Fruit fly (Drosophila melanogaster) whole organism, wandering third instar larva: Measurements from ENCODE around the gene Dnaaf6.

Experiments
- Abd-B ChIP-seq: fragments of >200 bp; optimal IDR thresholded peaks from 2 replicates; lab custom pipeline; 2017; ENCODE audit warnings: missing biosample characterization, missing genetic modification characterization
- CG32264 ChIP-seq: fragments of 200-800 bp; sonication (Bioruptor generic); optimal IDR thresholded peaks from 2 replicates; lab custom pipeline; 2016; ENCODE audit warnings: missing biosample characterization, missing genetic modification characterization
- CG9705 ChIP-seq: fragments of 200-800 bp; sonication (Bioruptor generic); optimal IDR thresholded peaks from 2 replicates; lab custom pipeline; 2018; ENCODE audit warnings: missing biosample characterization, mild to moderate bottlenecking, missing genetic modification characterization
- Dfd ChIP-seq: fragments of >200 bp; optimal IDR thresholded peaks from 2 replicates; lab custom pipeline; 2017; ENCODE audit warnings: missing biosample characterization, missing genetic modification characterization
- HLH106 ChIP-seq: fragments of 200-800 bp; optimal IDR thresholded peaks from 3 replicates; lab custom pipeline; 2019; ENCODE audit warnings: missing biosample characterization, mild to moderate bottlenecking, missing genetic modification characterization, moderate library complexity
- Hnf4 ChIP-seq: fragments of 200-800 bp; sonication (Bioruptor generic); optimal IDR thresholded peaks from 2 replicates; lab custom pipeline; 2016; ENCODE audit warnings: missing biosample characterization, mild to moderate bottlenecking, missing genetic modification characterization
- Hr78 ChIP-seq: fragments of >200 bp; optimal IDR thresholded peaks from 2 replicates; lab custom pipeline; 2017; ENCODE audit warnings: missing biosample characterization, missing genetic modification characterization
- Hr83 ChIP-seq: fragments of 200-300 bp; sonication (Bioruptor generic); optimal IDR thresholded peaks from 2 replicates; lab custom pipeline; 2016; ENCODE audit warnings: missing biosample characterization, mild to moderate bottlenecking, missing genetic modification characterization, moderate library complexity; ENCODE audit not compliant: poor library complexity, severe bottlenecking
- Jra ChIP-seq: sonication (Bioruptor generic); optimal IDR thresholded peaks from 2 replicates; lab custom pipeline; 2016; ENCODE audit warnings: missing biosample characterization, missing genetic modification characterization
- Mio ChIP-seq: sonication (Bioruptor generic); optimal IDR thresholded peaks from 2 replicates; lab custom pipeline; 2016; ENCODE audit warnings: missing biosample characterization, missing genetic modification characterization
- N ChIP-seq: fragments of >200 bp; optimal IDR thresholded peaks from 2 replicates; lab custom pipeline; 2018; ENCODE audit warnings: missing biosample characterization, missing external identifiers, missing genetic modification characterization
- OdsH ChIP-seq: fragments of 200-800 bp; sonication (Bioruptor generic); optimal IDR thresholded peaks from 2 replicates; lab custom pipeline; 2016; ENCODE audit warnings: missing biosample characterization, mild to moderate bottlenecking, missing genetic modification characterization
- Rel ChIP-seq, 2 experiments: fragments of 200-800 bp; sonication (Bioruptor generic) in 1 of 2; optimal IDR thresholded peaks; 2 replicates in 1 of 2; 3 replicates in 1 of 2; lab custom pipeline; 2016 to 2019; ENCODE audit warnings: mild to moderate bottlenecking in 2 of 2, missing biosample characterization in 2 of 2, missing genetic modification characterization in 2 of 2, moderate library complexity in 1 of 2
- Sp1 ChIP-seq: fragments of 200-800 bp; sonication (Bioruptor generic); optimal IDR thresholded peaks from 3 replicates; lab custom pipeline; 2019; ENCODE audit warnings: missing biosample characterization, mild to moderate bottlenecking, missing genetic modification characterization, moderate library complexity
- Vsx2 ChIP-seq: fragments of 200-300, 225-300 bp; sonication (Bioruptor generic); optimal IDR thresholded peaks from 2 replicates; lab custom pipeline; 2018; ENCODE audit warnings: missing biosample characterization, missing genetic modification characterization; ENCODE audit not compliant: partially characterized antibody
- br ChIP-seq: fragments of 200-800 bp; sonication (Bioruptor generic); optimal IDR thresholded peaks from 2 replicates; lab custom pipeline; 2016; ENCODE audit warnings: missing biosample characterization, missing genetic modification characterization
- brk ChIP-seq: fragments of 200-800 bp; sonication (Bioruptor generic); optimal IDR thresholded peaks from 2 replicates; lab custom pipeline; 2016; ENCODE audit warnings: missing biosample characterization, mild to moderate bottlenecking, missing genetic modification characterization
- dl ChIP-seq, 2 experiments: fragments of 175-275, 200-275 bp in 1 of 2; fragments of 200-275 bp in 1 of 2; sonication (Bioruptor generic); optimal IDR thresholded peaks; lab custom pipeline; 2018; ENCODE audit warnings: mild to moderate bottlenecking in 2 of 2, missing biosample characterization in 2 of 2, missing genetic modification characterization in 2 of 2, moderate library complexity in 2 of 2; ENCODE audit not compliant: partially characterized antibody in 2 of 2, insufficient read depth in 1 of 2
- dmrt93B ChIP-seq: fragments of 200-800 bp; sonication (Bioruptor generic); optimal IDR thresholded peaks from 2 replicates; lab custom pipeline; 2018; ENCODE audit warnings: missing biosample characterization, mild to moderate bottlenecking, missing genetic modification characterization
- dsf ChIP-seq: sonication (Bioruptor generic); optimal IDR thresholded peaks from 2 replicates; lab custom pipeline; 2016; ENCODE audit warnings: missing biosample characterization, missing genetic modification characterization, borderline replicate concordance
- ey ChIP-seq: fragments of 200-800 bp; sonication (Bioruptor generic); optimal IDR thresholded peaks from 2 replicates; lab custom pipeline; 2016; ENCODE audit warnings: missing biosample characterization, missing genetic modification characterization
- foxo ChIP-seq, 2 experiments: fragments of 200-800 bp; sonication (Bioruptor generic); optimal IDR thresholded peaks; 2 replicates in 1 of 2; 3 replicates in 1 of 2; lab custom pipeline; 2016 to 2017; ENCODE audit warnings: missing biosample characterization in 2 of 2, missing genetic modification characterization in 2 of 2
- fru ChIP-seq: fragments of 200-800 bp; sonication (Bioruptor generic); optimal IDR thresholded peaks from 3 replicates; lab custom pipeline; 2016; ENCODE audit warnings: missing biosample characterization, mild to moderate bottlenecking, missing genetic modification characterization
- h ChIP-seq: fragments of 200-800 bp; sonication (Bioruptor generic); optimal IDR thresholded peaks from 3 replicates; lab custom pipeline; 2016; ENCODE audit warnings: missing biosample characterization, mild to moderate bottlenecking, missing genetic modification characterization
- jim ChIP-seq: fragments of 175-275, 200-325 bp; sonication (Bioruptor generic); optimal IDR thresholded peaks from 2 replicates; lab custom pipeline; 2016; ENCODE audit warnings: missing biosample characterization, mild to moderate bottlenecking, missing genetic modification characterization
- rgr ChIP-seq: fragments of 200-800 bp; sonication (Bioruptor generic); optimal IDR thresholded peaks from 3 replicates; lab custom pipeline; 2016; ENCODE audit warnings: missing biosample characterization, mild to moderate bottlenecking, missing genetic modification characterization
- sage ChIP-seq: fragments of 200-800 bp; sonication (Bioruptor generic); optimal IDR thresholded peaks from 2 replicates; lab custom pipeline; 2016; ENCODE audit warnings: missing biosample characterization, mild to moderate bottlenecking, missing genetic modification characterization
- sv ChIP-seq: fragments of 200-800 bp; sonication (Bioruptor generic); optimal IDR thresholded peaks from 3 replicates; lab custom pipeline; 2016; ENCODE audit warnings: missing biosample characterization, missing genetic modification characterization
- tai ChIP-seq: sonication (Bioruptor generic); optimal IDR thresholded peaks from 2 replicates; lab custom pipeline; 2016; ENCODE audit warnings: missing biosample characterization, missing genetic modification characterization
- usp ChIP-seq: fragments of >200 bp; optimal IDR thresholded peaks from 2 replicates; lab custom pipeline; 2017; ENCODE audit warnings: missing biosample characterization, missing genetic modification characterization
- woc ChIP-seq: sonication (Bioruptor generic); optimal IDR thresholded peaks from 2 replicates; lab custom pipeline; 2016; ENCODE audit warnings: missing biosample characterization, mild to moderate bottlenecking, missing genetic modification characterization

Dnaaf6 gene

DNA sequence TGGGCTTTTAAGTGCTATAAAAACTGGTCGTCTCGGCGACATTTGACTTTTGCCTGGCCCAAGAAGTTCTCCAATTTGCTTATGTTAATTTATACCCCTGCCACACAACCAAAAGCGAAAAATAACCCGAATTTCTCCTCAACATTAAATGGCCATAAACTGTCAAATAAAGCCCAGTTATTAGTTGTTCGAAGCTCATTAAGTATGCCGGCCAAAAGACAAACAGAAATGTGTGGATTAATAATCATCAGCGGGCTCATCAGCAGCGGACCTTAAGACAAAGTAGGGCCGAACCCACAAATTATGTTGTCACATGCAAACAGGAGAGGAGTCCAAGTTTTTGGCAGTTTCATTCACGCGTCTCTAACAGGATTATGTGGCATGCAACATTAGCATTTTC lies 29.4 kb upstream of the Dnaaf6 start:
- TF ChIP-seq woc (GFP tag; lab: Kevin White, UChicago) (no peak), tai (GFP tag; lab: Kevin White, UChicago) (no peak), usp (GFP tag; lab: Kevin White, UChicago) (no peak), OdsH (no peak), br (GFP tag; lab: Kevin White, UChicago) (no peak), rgr (GFP tag; lab: Kevin White, UChicago) (no peak), brk (GFP tag; lab: Kevin White, UChicago) (no peak), Jra (GFP tag; lab: Kevin White, UChicago) (no peak), N (no peak), Rel (GFP tag; optimal IDR thresholded peaks at IDR 0.05; lab: Kevin White, UChicago) (no peak), Rel (tag; optimal IDR thresholded peaks at IDR 0.05; lab: Kevin White, UChicago) (no peak), CG9705 (GFP tag; lab: Kevin White, UChicago) (no peak), Sp1 (GFP tag; lab: Kevin White, UChicago) (no peak), Hr78 (GFP tag; lab: Kevin White, UChicago) (no peak), foxo (GFP tag; optimal IDR thresholded peaks at IDR 0.05; lab: Kevin White, UChicago) (no peak)

DNA sequence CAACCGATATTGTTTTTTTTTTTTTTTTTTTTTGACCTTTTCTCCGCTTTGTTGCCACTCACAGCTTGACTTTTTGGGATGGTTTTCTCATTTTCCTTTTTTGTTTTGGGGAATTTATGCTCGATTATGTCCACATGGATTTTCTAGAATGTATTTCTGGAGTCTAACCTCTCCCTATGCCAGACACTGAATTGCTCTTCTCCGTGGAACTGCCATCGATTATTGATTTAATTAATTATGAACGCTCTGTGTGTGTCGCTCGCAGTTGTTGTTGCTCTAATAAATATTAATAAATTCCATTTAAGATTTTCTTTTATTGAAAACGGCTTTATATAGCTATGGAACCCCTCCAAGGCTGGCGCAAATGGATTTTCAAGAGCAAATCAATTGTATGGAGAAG lies 28.9 kb upstream of the Dnaaf6 start:
- no peak for TF ChIP-seq usp (GFP tag; lab: Kevin White, UChicago)
- TF ChIP-seq CG32264 = no peak
- no peak for TF ChIP-seq Jra (GFP tag; lab: Kevin White, UChicago)
- no peak for TF ChIP-seq Hnf4 (GFP tag; lab: Kevin White, UChicago)
- no peak for TF ChIP-seq sage
- TF ChIP-seq Hr83 = no peak
- TF ChIP-seq ey (GFP tag; lab: Kevin White, UChicago) = no peak

DNA sequence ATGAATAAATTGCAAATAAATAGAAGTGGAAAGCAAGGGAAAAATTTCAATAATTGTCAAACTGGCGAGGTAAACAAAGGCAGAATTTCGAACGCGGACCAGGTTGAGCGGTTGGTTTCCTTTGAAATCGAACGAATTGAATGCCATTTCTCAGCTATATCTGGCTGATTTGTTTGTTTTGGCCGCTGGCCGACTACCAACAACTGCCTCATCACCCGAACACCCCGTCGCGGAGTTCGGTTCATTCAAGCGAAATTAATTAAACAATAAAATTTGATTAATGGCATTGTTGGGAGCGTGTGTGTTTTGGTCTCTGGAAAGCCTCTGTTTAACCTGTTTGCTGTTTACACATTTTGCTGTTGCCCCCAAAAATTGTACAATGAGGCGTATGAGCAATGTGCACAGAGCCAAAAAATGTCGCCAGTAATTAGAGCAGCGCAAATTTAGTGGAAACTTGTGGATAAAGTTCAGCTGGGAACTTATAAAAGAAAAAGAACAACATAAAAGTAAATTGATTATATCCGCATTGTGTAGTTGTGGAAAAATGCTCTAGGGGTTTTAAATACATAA lies 27.0 kb upstream of the Dnaaf6 start:
- TF ChIP-seq dmrt93B = no peak
- peak; percentile 3 for TF ChIP-seq rgr (GFP tag; lab: Kevin White, UChicago)
- no peak for TF ChIP-seq sage
- peak; percentile 1 for TF ChIP-seq br (GFP tag; lab: Kevin White, UChicago)
- no peak for TF ChIP-seq tai (GFP tag; lab: Kevin White, UChicago)
- no peak for TF ChIP-seq dl (GFP tag; optimal IDR thresholded peaks at IDR 0.05; lab: Kevin White, UChicago; ENCODE audit: insufficient read depth in 1 of 2, partially characterized antibody in 2 of 2)
- TF ChIP-seq usp (GFP tag; lab: Kevin White, UChicago) = no peak
- TF ChIP-seq N = no peak
- no peak for TF ChIP-seq Hnf4 (GFP tag; lab: Kevin White, UChicago)
- TF ChIP-seq fru = no peak
- no peak for TF ChIP-seq sv
- no peak for TF ChIP-seq foxo (GFP tag; optimal IDR thresholded peaks at IDR 0.05; lab: Kevin White, UChicago)
- peak; percentile 18 for TF ChIP-seq h (GFP tag; lab: Kevin White, UChicago)
- TF ChIP-seq Mio (GFP tag; lab: Kevin White, UChicago) = no peak
- TF ChIP-seq dsf = no peak
- TF ChIP-seq Vsx2 (GFP tag; lab: Kevin White, UChicago) = no peak
- TF ChIP-seq jim (GFP tag; lab: Kevin White, UChicago) = no peak

DNA sequence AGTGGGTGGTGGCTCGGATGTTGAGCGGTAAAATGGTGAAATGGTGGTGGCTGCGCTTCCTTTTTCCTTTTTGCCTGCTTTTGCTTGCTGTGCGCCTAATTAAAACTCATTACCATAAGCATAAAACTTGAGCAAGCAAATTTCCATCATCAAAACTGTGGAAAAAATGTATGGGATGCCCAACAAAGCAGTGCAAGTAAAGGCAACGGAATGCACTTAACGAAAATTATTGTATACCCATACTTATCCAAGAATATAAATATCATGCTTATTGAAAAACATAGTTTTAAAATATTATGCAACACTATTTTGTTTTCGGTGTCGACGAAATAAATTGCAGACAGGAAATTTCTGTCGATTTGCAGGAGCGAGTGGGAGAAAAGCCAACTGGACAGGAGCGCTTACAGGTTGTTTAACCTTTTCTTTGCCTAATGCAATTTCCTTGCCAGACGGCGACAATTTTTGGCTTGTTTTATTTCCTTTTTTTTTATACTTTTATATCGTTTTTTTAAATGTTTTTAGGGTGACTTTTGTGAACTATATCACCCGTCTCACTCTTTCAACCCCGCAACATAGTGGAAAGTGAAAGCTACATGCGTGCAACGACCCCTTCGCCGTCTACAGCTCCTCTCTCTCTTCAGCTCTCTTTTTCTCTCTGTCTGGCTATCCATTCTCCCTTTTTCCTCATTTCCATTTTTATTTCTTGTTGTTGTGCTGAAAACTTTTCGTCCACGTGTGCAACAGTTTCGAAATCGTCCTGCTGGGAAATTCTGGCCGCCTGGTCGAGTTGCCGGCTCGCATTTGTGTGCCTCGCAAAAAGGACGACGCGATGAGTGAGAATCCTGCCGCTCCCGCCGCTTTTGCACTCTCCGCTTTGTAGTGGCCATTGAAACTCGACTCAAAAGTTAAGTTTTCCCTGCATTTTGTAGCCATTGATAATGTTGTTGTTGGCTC lies 24.3 kb upstream of the Dnaaf6 start:
- TF ChIP-seq rgr (GFP tag; lab: Kevin White, UChicago) = no peak
- no peak for TF ChIP-seq jim (GFP tag; lab: Kevin White, UChicago)
- TF ChIP-seq Jra (GFP tag; lab: Kevin White, UChicago) = no peak
- no peak for TF ChIP-seq CG9705 (GFP tag; lab: Kevin White, UChicago)
- TF ChIP-seq HLH106 (tag; lab: Kevin White, UChicago) = no peak
- TF ChIP-seq Abd-B (GFP tag; lab: Kevin White, UChicago) = no peak
- no peak for TF ChIP-seq dmrt93B
- no peak for TF ChIP-seq N
- no peak for TF ChIP-seq dsf
- TF ChIP-seq tai (GFP tag; lab: Kevin White, UChicago) = no peak
- no peak for TF ChIP-seq CG32264
- TF ChIP-seq OdsH = no peak
- no peak for TF ChIP-seq Dfd (GFP tag; lab: Kevin White, UChicago)
- no peak for TF ChIP-seq woc (GFP tag; lab: Kevin White, UChicago)
- no peak for TF ChIP-seq usp (GFP tag; lab: Kevin White, UChicago)
- no peak for TF ChIP-seq Rel (GFP tag; optimal IDR thresholded peaks at IDR 0.05; lab: Kevin White, UChicago)
- no peak for TF ChIP-seq Rel (tag; optimal IDR thresholded peaks at IDR 0.05; lab: Kevin White, UChicago)
- no peak for TF ChIP-seq h (GFP tag; lab: Kevin White, UChicago)
- no peak for TF ChIP-seq ey (GFP tag; lab: Kevin White, UChicago)
- TF ChIP-seq sv = no peak
- no peak for TF ChIP-seq foxo (GFP tag; optimal IDR thresholded peaks at IDR 0.05; lab: Kevin White, UChicago)
